Worm (Caenorhabditis elegans) whole organism, mixed stage, embryonic: ENCODE measurements around the gene K08E5.6.

Experiments used
- M03D4.4 ChIP-seq: sonication (generic microtip); optimal IDR thresholded peaks from 2 replicates; lab custom pipeline; 2017; ENCODE audit warnings: mild to moderate bottlenecking, missing genetic modification characterization, missing compliant biosample characterization
- bed-3 ChIP-seq: fragments of 200-800 bp; sonication (Bioruptor generic); optimal IDR thresholded peaks from 3 replicates; lab custom pipeline; 2018; ENCODE audit warnings: mild to moderate bottlenecking, missing genetic modification characterization, moderate library complexity, missing compliant biosample characterization
- blmp-1 ChIP-seq: fragments of 150-350 bp; optimal IDR thresholded peaks from 2 replicates; lab custom pipeline; 2014; ENCODE audit warnings: missing biosample characterization, missing genetic modification characterization
- ceh-39 ChIP-seq: fragments of 150-350 bp; optimal IDR thresholded peaks from 2 replicates; lab custom pipeline; 2014; ENCODE audit warnings: missing biosample characterization, missing genetic modification characterization
- ceh-83 ChIP-seq: fragments of 200-800 bp; sonication (Bioruptor generic); optimal IDR thresholded peaks from 2 replicates; lab custom pipeline; 2018; ENCODE audit warnings: mild to moderate bottlenecking, missing genetic modification characterization, missing compliant biosample characterization
- cnd-1 ChIP-seq: fragments of 200-800 bp; sonication (Bioruptor generic); optimal IDR thresholded peaks from 2 replicates; lab custom pipeline; 2018; ENCODE audit warnings: mild to moderate bottlenecking, missing genetic modification characterization, missing compliant biosample characterization
- drap-1 ChIP-seq: fragments of 200-800 bp; sonication (Bioruptor generic); optimal IDR thresholded peaks from 3 replicates; lab custom pipeline; 2018; ENCODE audit warnings: mild to moderate bottlenecking, missing genetic modification characterization, missing compliant biosample characterization
- elt-1 ChIP-seq: sonication (generic microtip); optimal IDR thresholded peaks from 2 replicates; lab custom pipeline; 2017; ENCODE audit warnings: missing genetic modification characterization, mild to moderate bottlenecking, missing compliant biosample characterization, antibody characterized with exemption, moderate library complexity, borderline replicate concordance; ENCODE audit not compliant: insufficient read depth
- ham-2 ChIP-seq: fragments of 200-800 bp; sonication (Bioruptor generic); optimal IDR thresholded peaks from 2 replicates; lab custom pipeline; 2018; ENCODE audit warnings: mild to moderate bottlenecking, missing genetic modification characterization, missing compliant biosample characterization
- hlh-1 ChIP-seq: fragments of 150-350 bp; optimal IDR thresholded peaks from 2 replicates; lab custom pipeline; 2014; ENCODE audit warnings: missing biosample characterization, missing genetic modification reagents, missing genetic modification characterization
- lin-13 ChIP-seq: fragments of 150-350 bp; optimal IDR thresholded peaks from 2 replicates; lab custom pipeline; 2014; ENCODE audit warnings: missing biosample characterization, missing genetic modification characterization
- lin-32 ChIP-seq: fragments of 200-800 bp; sonication (Bioruptor generic); optimal IDR thresholded peaks from 2 replicates; lab custom pipeline; 2018; ENCODE audit warnings: mild to moderate bottlenecking, missing genetic modification characterization, missing compliant biosample characterization
- lsy-2 ChIP-seq: fragments of 150-350 bp; optimal IDR thresholded peaks from 2 replicates; lab custom pipeline; 2014; ENCODE audit warnings: missing biosample characterization, missing genetic modification characterization
- mab-5 ChIP-seq: fragments of 150-350 bp; optimal IDR thresholded peaks from 2 replicates; lab custom pipeline; 2014; ENCODE audit warnings: missing biosample characterization, missing genetic modification characterization
- mep-1 ChIP-seq: fragments of 150-350 bp; optimal IDR thresholded peaks from 2 replicates; lab custom pipeline; 2017; ENCODE audit warnings: missing biosample characterization, missing genetic modification reagents, missing genetic modification characterization, inconsistent platforms
- mls-2 ChIP-seq: sonication (generic microtip); optimal IDR thresholded peaks from 2 replicates; lab custom pipeline; 2016; ENCODE audit warnings: mild to moderate bottlenecking, missing genetic modification characterization, moderate library complexity, missing compliant biosample characterization
- nhr-12 ChIP-seq: fragments of 150-350 bp; optimal IDR thresholded peaks from 2 replicates; lab custom pipeline; 2014; ENCODE audit warnings: missing biosample characterization, missing genetic modification characterization
- nhr-2 ChIP-seq: fragments of 150-350 bp; optimal IDR thresholded peaks from 2 replicates; lab custom pipeline; 2014; ENCODE audit warnings: missing biosample characterization, missing genetic modification characterization
- nhr-237 ChIP-seq: fragments of 150-350 bp; optimal IDR thresholded peaks from 2 replicates; lab custom pipeline; 2014; ENCODE audit warnings: missing biosample characterization, missing genetic modification characterization
- nhr-28 ChIP-seq: fragments of 150-350 bp; optimal IDR thresholded peaks from 2 replicates; lab custom pipeline; 2014; ENCODE audit warnings: missing biosample characterization, missing genetic modification characterization
- nhr-76 ChIP-seq: sonication (generic microtip); optimal IDR thresholded peaks from 2 replicates; lab custom pipeline; 2017; ENCODE audit warnings: missing biosample characterization, missing genetic modification characterization
- pha-4 ChIP-seq: fragments of 150-350 bp; optimal IDR thresholded peaks from 2 replicates; lab custom pipeline; 2018; ENCODE audit warnings: missing biosample characterization, missing genetic modification reagents, missing genetic modification characterization
- snpc-4 ChIP-seq: fragments of 150-350 bp; optimal IDR thresholded peaks from 2 replicates; lab custom pipeline; 2014; ENCODE audit warnings: missing biosample characterization, missing genetic modification characterization
- sptf-1 ChIP-seq: sonication (generic microtip); optimal IDR thresholded peaks from 2 replicates; lab custom pipeline; 2017; ENCODE audit warnings: mild to moderate bottlenecking, missing genetic modification characterization, moderate library complexity, missing compliant biosample characterization
- tbx-8 ChIP-seq: fragments of 200-800 bp; sonication (Bioruptor generic); optimal IDR thresholded peaks from 2 replicates; lab custom pipeline; 2018; ENCODE audit warnings: mild to moderate bottlenecking, missing genetic modification characterization, moderate library complexity, missing compliant biosample characterization
- unc-120 ChIP-seq: sonication (generic microtip); optimal IDR thresholded peaks from 2 replicates; lab custom pipeline; 2017; ENCODE audit warnings: missing genetic modification characterization, missing compliant biosample characterization; ENCODE audit not compliant: poor library complexity, severe bottlenecking
- unc-62 ChIP-seq: fragments of 150-350 bp; optimal IDR thresholded peaks from 2 replicates; lab custom pipeline; 2014; ENCODE audit warnings: missing biosample characterization, missing genetic modification reagents, missing genetic modification characterization
- zip-8 ChIP-seq: fragments of 150-350 bp; optimal IDR thresholded peaks from 2 replicates; lab custom pipeline; 2014; ENCODE audit warnings: missing biosample characterization, missing genetic modification characterization
- ztf-11 ChIP-seq: fragments of 150-350 bp; optimal IDR thresholded peaks from 2 replicates; lab custom pipeline; 2014; ENCODE audit warnings: missing biosample characterization, missing genetic modification characterization

K08E5.6 gene

ce11 chrIII:10132495-10133450 is 8.1 kb upstream of the K08E5.6 start:
- TF ChIP-seq cnd-1, result no peak
- no peak for TF ChIP-seq unc-62
- no peak for TF ChIP-seq nhr-76 (tag; lab: Kevin White, UChicago)
- TF ChIP-seq tbx-8 (GFP tag; lab: Kevin White, UChicago), result no peak
- no peak for TF ChIP-seq unc-120 (tag; lab: Kevin White, UChicago)
- no peak for TF ChIP-seq elt-1 (tag; lab: Kevin White, UChicago)
- TF ChIP-seq ztf-11 (tag; lab: Kevin White, UChicago), result no peak
- TF ChIP-seq snpc-4, result no peak
- no peak for TF ChIP-seq lin-32 (GFP tag; lab: Kevin White, UChicago)
- TF ChIP-seq hlh-1 (tag; lab: Kevin White, UChicago), result no peak
- TF ChIP-seq nhr-2 (tag; lab: Kevin White, UChicago), result no peak
- TF ChIP-seq ceh-39 (tag; lab: Kevin White, UChicago), result no peak
- TF ChIP-seq lin-13, result no peak
- TF ChIP-seq mab-5, result no peak
- TF ChIP-seq M03D4.4 (tag; lab: Kevin White, UChicago), result no peak
- TF ChIP-seq mls-2, result no peak
- TF ChIP-seq nhr-12 (tag; lab: Kevin White, UChicago), result no peak
- TF ChIP-seq drap-1 (GFP tag; lab: Kevin White, UChicago), result no peak

- no peak for TF ChIP-seq tbx-8 (GFP tag; lab: Kevin White, UChicago)
- TF ChIP-seq mls-2, result no peak
- TF ChIP-seq pha-4 (tag; lab: Kevin White, UChicago), result no peak
- no peak for TF ChIP-seq ztf-11 (tag; lab: Kevin White, UChicago)
- TF ChIP-seq ham-2 (GFP tag; lab: Kevin White, UChicago), result no peak
- no peak for TF ChIP-seq sptf-1 (tag; lab: Kevin White, UChicago)
- TF ChIP-seq nhr-237 (tag; lab: Kevin White, UChicago), result no peak
- TF ChIP-seq lsy-2 (tag; lab: Kevin White, UChicago), result no peak
- TF ChIP-seq mep-1, result no peak
- no peak for TF ChIP-seq drap-1 (GFP tag; lab: Kevin White, UChicago)
- no peak for TF ChIP-seq nhr-12 (tag; lab: Kevin White, UChicago)
- TF ChIP-seq blmp-1 (tag; lab: Kevin White, UChicago), result no peak
These were observed 6.3 kb upstream of the K08E5.6 start for ce11 chrIII:10134517-10134916.

ce11 chrIII:10136778-10137177 is 4.1 kb upstream of the K08E5.6 start, which contains the start of gene ZK1128.7:
Gene ZK1128.7, plus strand, starts transcription at chrIII:10137006.
- TF ChIP-seq elt-1 (tag; lab: Kevin White, UChicago), result peak; percentile 29
- TF ChIP-seq nhr-2 (tag; lab: Kevin White, UChicago), result no peak
- TF ChIP-seq, all 35 proteins: peak for 1

ce11 chrIII:10146701-10147100 is 5.9 kb downstream of the K08E5.6 start, which contains the start of gene K08E5.1:
Gene K08E5.1, minus strand, starts transcription at chrIII:10146801.
- TF ChIP-seq elt-1 (tag; lab: Kevin White, UChicago), result no peak
- no peak for TF ChIP-seq drap-1 (GFP tag; lab: Kevin White, UChicago)
- no peak for TF ChIP-seq ztf-11 (tag; lab: Kevin White, UChicago)
- TF ChIP-seq nhr-237 (tag; lab: Kevin White, UChicago), result no peak
- TF ChIP-seq, all 35 proteins: peak for 0

- TF ChIP-seq drap-1 (GFP tag; lab: Kevin White, UChicago), result no peak
- TF ChIP-seq snpc-4, result no peak
- no peak for TF ChIP-seq lin-32 (GFP tag; lab: Kevin White, UChicago)
- no peak for TF ChIP-seq nhr-76 (tag; lab: Kevin White, UChicago)
- no peak for TF ChIP-seq zip-8 (tag; lab: Kevin White, UChicago)
- TF ChIP-seq nhr-28 (tag; lab: Kevin White, UChicago), result no peak
- no peak for TF ChIP-seq nhr-237 (tag; lab: Kevin White, UChicago)
- TF ChIP-seq lin-13, result no peak
- no peak for TF ChIP-seq nhr-12 (tag; lab: Kevin White, UChicago)
- TF ChIP-seq unc-120 (tag; lab: Kevin White, UChicago), result no peak
- no peak for TF ChIP-seq ceh-39 (tag; lab: Kevin White, UChicago)
- no peak for TF ChIP-seq nhr-2 (tag; lab: Kevin White, UChicago)
- no peak for TF ChIP-seq ceh-83 (GFP tag; lab: Kevin White, UChicago)
- no peak for TF ChIP-seq ztf-11 (tag; lab: Kevin White, UChicago)
- TF ChIP-seq unc-62, result no peak
- no peak for TF ChIP-seq sptf-1 (tag; lab: Kevin White, UChicago)
- TF ChIP-seq pha-4 (tag; lab: Kevin White, UChicago), result no peak
- TF ChIP-seq mep-1, result no peak
- TF ChIP-seq bed-3 (GFP tag; lab: Kevin White, UChicago), result no peak
These were observed 9.1 kb downstream of the K08E5.6 start for ce11 chrIII:10149910-10150309.
